Fruit fly (Drosophila melanogaster): ENCODE results near the gene Sxl.

The Sxl gene

DNA sequence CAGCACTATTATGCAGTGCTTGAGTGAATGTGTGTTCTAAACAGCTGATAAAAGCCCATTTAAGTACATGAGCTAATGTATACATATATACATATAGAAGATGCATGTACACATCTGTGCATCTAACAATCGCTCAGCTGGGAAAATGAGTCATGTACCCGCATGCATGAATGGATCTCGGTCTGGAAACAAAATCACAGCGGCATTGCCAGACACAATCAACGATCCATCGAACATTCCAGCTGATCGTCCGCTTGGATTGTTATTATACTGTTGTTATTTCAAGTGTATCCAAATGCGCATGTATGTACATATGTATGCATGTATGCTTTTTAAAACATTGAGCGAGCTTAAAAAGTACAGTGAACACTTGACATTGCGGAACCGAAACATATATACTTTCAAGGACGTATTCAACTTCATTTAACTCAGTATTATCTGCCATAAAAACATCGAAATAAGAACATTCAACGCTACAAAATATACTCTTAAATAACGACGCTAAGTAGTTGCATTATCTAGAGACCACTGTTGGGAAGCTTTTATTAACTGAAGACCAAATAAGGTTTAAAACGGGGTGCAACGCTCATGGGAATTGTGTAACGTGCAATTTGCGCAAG, 2.5 kb downstream of the Sxl start (continued):
- peak; percentile 59 for TF ChIP-seq CG1529 (GFP tag; optimal IDR thresholded peaks at IDR 0.05)
- peak; percentile 62; the same call in 1 of the 2 replicates for TF ChIP-seq CG11247 (GFP tag; IDR thresholded peaks at IDR 0.05)
- peak; percentile 39 for TF ChIP-seq Spps (tag; optimal IDR thresholded peaks at IDR 0.05)
- TF ChIP-seq CG3847 (GFP tag; IDR thresholded peaks at IDR 0.05) = peak; percentile 67
- TF ChIP-seq zen (tag; optimal IDR thresholded peaks at IDR 0.05) = peak; percentile 10
- TF ChIP-seq slbo (GFP tag; IDR thresholded peaks at IDR 0.05) = peak; percentile 76
- TF ChIP-seq CG10543 (GFP tag; optimal IDR thresholded peaks at IDR 0.05) = peak; percentile 78
- no peak for TF ChIP-seq CG3838 (GFP tag; optimal IDR thresholded peaks at IDR 0.05)
- TF ChIP-seq CG30403 (GFP tag; optimal IDR thresholded peaks at IDR 0.05) = peak; percentile 73
- peak; percentile 47; the same call in 2 of the 3 replicates for TF ChIP-seq so (GFP tag; IDR thresholded peaks at IDR 0.05)
- peak; percentile 86 for TF ChIP-seq CG7839 (tag; optimal IDR thresholded peaks at IDR 0.05)
- TF ChIP-seq CG11696 (GFP tag; IDR thresholded peaks at IDR 0.05) = 0 out of 2 replicates have a peak, but pooled peaks have one; percentile 25
- no peak for TF ChIP-seq inv (GFP tag; IDR thresholded peaks at IDR 0.05; ENCODE audit: partially characterized antibody)
- TF ChIP-seq CG12769 (tag; optimal IDR thresholded peaks at IDR 0.05) = peak; percentile 88
- no peak for TF ChIP-seq tup (GFP tag; optimal IDR thresholded peaks at IDR 0.05)
- no peak for TF ChIP-seq unc-4 (GFP tag; IDR thresholded peaks at IDR 0.05; ENCODE audit: partially characterized antibody)
- TF ChIP-seq CG12219 (GFP tag; optimal IDR thresholded peaks at IDR 0.05) = peak; percentile 88
- TF ChIP-seq Awh (GFP tag; IDR thresholded peaks at IDR 0.05) = peak; percentile 55
- no peak for TF ChIP-seq yki (optimal IDR thresholded peaks at IDR 0.05)
- no peak for TF ChIP-seq fd102C (GFP tag; optimal IDR thresholded peaks at IDR 0.05)
- no peak for TF ChIP-seq Sry-β (GFP tag; optimal IDR thresholded peaks at IDR 0.05)
- TF ChIP-seq cwo (GFP tag; optimal IDR thresholded peaks at IDR 0.05) = peak; percentile 55
- TF ChIP-seq repo (GFP tag; optimal IDR thresholded peaks at IDR 0.05) = peak; percentile 66
- no peak for TF ChIP-seq Hr39 (optimal IDR thresholded peaks at IDR 0.05)
- peak; percentile 43 for TF ChIP-seq corto (GFP tag; optimal IDR thresholded peaks at IDR 0.05)
- peak; percentile 77 for TF ChIP-seq HHEX (GFP tag; optimal IDR thresholded peaks at IDR 0.05)
- TF ChIP-seq CG1792 (GFP tag; optimal IDR thresholded peaks at IDR 0.05) = peak; percentile 48
- peak; percentile 91 for TF ChIP-seq CG15269 (tag; optimal IDR thresholded peaks at IDR 0.05)
- no peak for TF ChIP-seq Lpt (GFP tag; optimal IDR thresholded peaks at IDR 0.05)
- peak; percentile 43 for TF ChIP-seq Bdp1 (GFP tag; optimal IDR thresholded peaks at IDR 0.05)
- TF ChIP-seq fd64A (GFP tag; optimal IDR thresholded peaks at IDR 0.05) = peak; percentile 41
- TF ChIP-seq Hr51 (GFP tag; optimal IDR thresholded peaks at IDR 0.05) = peak; percentile 46 to 87
- TF ChIP-seq otp (GFP tag; IDR thresholded peaks at IDR 0.05) = peak; percentile 57; the same call in 1 of the 3 replicates
- TF ChIP-seq CG2129 (GFP tag; IDR thresholded peaks at IDR 0.05; ENCODE audit: partially characterized antibody) = no peak
- no peak for TF ChIP-seq MESR4 (GFP tag; optimal IDR thresholded peaks at IDR 0.05)
- TF ChIP-seq CG15011 (GFP tag; optimal IDR thresholded peaks at IDR 0.05) = peak; percentile 53
- TF ChIP-seq gro (GFP tag; optimal IDR thresholded peaks at IDR 0.05) = no peak
- peak; percentile 7 for TF ChIP-seq CG6254 (GFP tag; optimal IDR thresholded peaks at IDR 0.05)
- TF ChIP-seq p53 (GFP tag; optimal IDR thresholded peaks at IDR 0.05) = peak; percentile 31
- TF ChIP-seq ara (GFP tag; IDR thresholded peaks at IDR 0.05) = peak; percentile 78
- TF ChIP-seq Oli (tag; optimal IDR thresholded peaks at IDR 0.05) = peak; percentile 87
- peak; percentile 82 for TF ChIP-seq Fer1 (GFP tag; optimal IDR thresholded peaks at IDR 0.05)
- peak; percentile 68 for TF ChIP-seq CG12942 (GFP tag; optimal IDR thresholded peaks at IDR 0.05)
- TF ChIP-seq Elba2 (GFP tag; optimal IDR thresholded peaks at IDR 0.05) = no peak
- TF ChIP-seq az2 (GFP tag; optimal IDR thresholded peaks at IDR 0.05) = peak; percentile 80
- TF ChIP-seq CG14710 (tag; optimal IDR thresholded peaks at IDR 0.05) = peak; percentile 51
- TF ChIP-seq lab (GFP tag; optimal IDR thresholded peaks at IDR 0.05) = peak; percentile 74
- TF ChIP-seq HmgZ (tag; optimal IDR thresholded peaks at IDR 0.05) = peak; percentile 76
- TF ChIP-seq CG12299 (tag; optimal IDR thresholded peaks at IDR 0.05) = peak; percentile 63
- peak; percentile 80 for TF ChIP-seq zfh1 (GFP tag; IDR thresholded peaks at IDR 0.05)
